Worm (Caenorhabditis elegans) whole organism, late embryonic: ENCODE results near the gene mec-14.
A peak's percentile ranks its signal among the peaks of the same experiment; 100 is the strongest.

Experiments used
- C38D4.7 ChIP-seq: fragments of 200-800 bp; sonication (Bioruptor generic); optimal IDR thresholded peaks from 2 replicates; lab custom pipeline; 2018; ENCODE audit warnings: mild to moderate bottlenecking, missing genetic modification characterization, moderate library complexity, missing compliant biosample characterization
- T23F11.4 ChIP-seq: fragments of 200-800 bp; sonication (Bioruptor generic); optimal IDR thresholded peaks from 2 replicates; lab custom pipeline; 2018; ENCODE audit warnings: mild to moderate bottlenecking, missing genetic modification characterization, missing compliant biosample characterization
- ama-1 ChIP-seq: fragments of 150-350 bp; optimal IDR thresholded peaks from 2 replicates; lab custom pipeline; 2014
- ceh-14 ChIP-seq: sonication (generic microtip); optimal IDR thresholded peaks from 2 replicates; lab custom pipeline; 2016; ENCODE audit warnings: missing genotype, missing genetic modification characterization, missing compliant biosample characterization
- ceh-18 ChIP-seq: sonication (generic microtip); optimal IDR thresholded peaks from 2 replicates; lab custom pipeline; 2016; ENCODE audit warnings: missing genetic modification characterization, missing compliant biosample characterization
- ceh-24 ChIP-seq: sonication (generic microtip); optimal IDR thresholded peaks from 2 replicates; lab custom pipeline; 2016; ENCODE audit warnings: mild to moderate bottlenecking, missing genetic modification characterization, missing compliant biosample characterization
- ceh-30 ChIP-seq: fragments of 150-350 bp; optimal IDR thresholded peaks from 2 replicates; lab custom pipeline; 2014; ENCODE audit warnings: missing biosample characterization, missing genetic modification characterization
- ceh-31 ChIP-seq: sonication (generic microtip); optimal IDR thresholded peaks from 2 replicates; lab custom pipeline; 2016; ENCODE audit warnings: missing genetic modification characterization, missing compliant biosample characterization
- ceh-34 ChIP-seq: sonication (generic microtip); optimal IDR thresholded peaks from 2 replicates; lab custom pipeline; 2016; ENCODE audit warnings: mild to moderate bottlenecking, missing genetic modification characterization, missing compliant biosample characterization
- ceh-45 ChIP-seq: fragments of 200-800 bp; sonication (Bioruptor generic); IDR thresholded peaks from 2 replicates; pipeline ENCODE4 v1.3.6; 2022; ENCODE audit warnings: missing genetic modification reagents, missing genetic modification characterization, missing compliant biosample characterization
- dmd-4 ChIP-seq: sonication (generic microtip); optimal IDR thresholded peaks from 2 replicates; lab custom pipeline; 2016; ENCODE audit warnings: borderline replicate concordance, missing genetic modification characterization, missing compliant biosample characterization
- dve-1 ChIP-seq: sonication (generic microtip); optimal IDR thresholded peaks from 2 replicates; lab custom pipeline; 2017; ENCODE audit warnings: antibody characterized with exemption, mild to moderate bottlenecking, missing genetic modification characterization, missing compliant biosample characterization
- elt-2 ChIP-seq: sonication (generic microtip); optimal IDR thresholded peaks from 2 replicates; lab custom pipeline; 2016; ENCODE audit warnings: missing genetic modification reagents, missing genetic modification characterization, missing compliant biosample characterization
- ets-4 ChIP-seq: sonication (generic microtip); optimal IDR thresholded peaks from 2 replicates; lab custom pipeline; 2016; ENCODE audit warnings: missing genetic modification characterization, missing compliant biosample characterization
- fax-1 ChIP-seq: sonication (generic microtip); optimal IDR thresholded peaks from 2 replicates; lab custom pipeline; 2016; ENCODE audit warnings: missing genotype, missing genetic modification characterization, missing compliant biosample characterization
- fkh-10 ChIP-seq: fragments of 150-350 bp; optimal IDR thresholded peaks from 2 replicates; lab custom pipeline; 2014; ENCODE audit warnings: missing biosample characterization, missing genetic modification reagents, missing genetic modification characterization
- hlh-13 ChIP-seq: fragments of 200-800 bp; sonication (Bioruptor generic); optimal IDR thresholded peaks from 2 replicates; lab custom pipeline; 2018; ENCODE audit warnings: mild to moderate bottlenecking, missing genetic modification characterization, missing compliant biosample characterization
- hlh-6 ChIP-seq: sonication (generic microtip); optimal IDR thresholded peaks from 2 replicates; lab custom pipeline; 2016; ENCODE audit warnings: missing genotype, missing genetic modification characterization, missing compliant biosample characterization
- lim-6 ChIP-seq: sonication (generic microtip); optimal IDR thresholded peaks from 2 replicates; lab custom pipeline; 2016; ENCODE audit warnings: missing genetic modification characterization, missing compliant biosample characterization
- lin-11 ChIP-seq: fragments of 200-800 bp; sonication (Bioruptor generic); optimal IDR thresholded peaks from 2 replicates; lab custom pipeline; 2018; ENCODE audit warnings: mild to moderate bottlenecking, missing genetic modification characterization, missing compliant biosample characterization
- mec-3 ChIP-seq: sonication (generic microtip); optimal IDR thresholded peaks from 2 replicates; lab custom pipeline; 2016; ENCODE audit warnings: borderline replicate concordance, missing genetic modification characterization, missing compliant biosample characterization
- nfya-1 ChIP-seq: sonication (generic microtip); optimal IDR thresholded peaks from 2 replicates; lab custom pipeline; 2017; ENCODE audit warnings: missing genetic modification characterization, mild to moderate bottlenecking, missing compliant biosample characterization, antibody characterized with exemption, moderate library complexity
- npax-4 ChIP-seq: sonication (generic microtip); optimal IDR thresholded peaks from 2 replicates; lab custom pipeline; 2016; ENCODE audit warnings: missing genetic modification characterization, missing compliant biosample characterization
- odd-2 ChIP-seq: sonication (generic microtip); optimal IDR thresholded peaks from 2 replicates; lab custom pipeline; 2017; ENCODE audit warnings: antibody characterized with exemption, mild to moderate bottlenecking, missing genetic modification characterization, missing compliant biosample characterization
- pag-3 ChIP-seq: sonication (generic microtip); optimal IDR thresholded peaks from 2 replicates; lab custom pipeline; 2016; ENCODE audit warnings: missing compliant biosample characterization, missing genetic modification characterization, borderline replicate concordance
- pax-1 ChIP-seq: fragments of 150-350 bp; optimal IDR thresholded peaks from 2 replicates; lab custom pipeline; 2014; ENCODE audit warnings: missing biosample characterization, missing genetic modification characterization
- pha-2 ChIP-seq: sonication (generic microtip); optimal IDR thresholded peaks from 2 replicates; lab custom pipeline; 2017; ENCODE audit warnings: mild to moderate bottlenecking, missing genetic modification characterization, missing compliant biosample characterization
- pha-4 ChIP-seq: fragments of 150-350 bp; optimal IDR thresholded peaks from 2 replicates; lab custom pipeline; 2018; ENCODE audit warnings: missing biosample characterization, missing genetic modification reagents, missing genetic modification characterization
- ref-2 ChIP-seq: sonication (generic microtip); optimal IDR thresholded peaks from 2 replicates; lab custom pipeline; 2016; ENCODE audit warnings: missing genetic modification characterization, missing compliant biosample characterization
- rnt-1 ChIP-seq: sonication (generic microtip); optimal IDR thresholded peaks from 2 replicates; lab custom pipeline; 2016; ENCODE audit warnings: missing genetic modification characterization, missing compliant biosample characterization
- sox-4 ChIP-seq: sonication (generic microtip); optimal IDR thresholded peaks from 2 replicates; lab custom pipeline; 2017; ENCODE audit warnings: mild to moderate bottlenecking, missing genetic modification characterization, inconsistent platforms, missing compliant biosample characterization
- syd-9 ChIP-seq: sonication (generic microtip); optimal IDR thresholded peaks from 2 replicates; lab custom pipeline; 2016; ENCODE audit warnings: mild to moderate bottlenecking, missing genetic modification characterization, moderate library complexity, missing compliant biosample characterization
- tbx-2 ChIP-seq: sonication (generic microtip); optimal IDR thresholded peaks from 2 replicates; lab custom pipeline; 2016; ENCODE audit warnings: missing genetic modification characterization, missing compliant biosample characterization
- ttx-3 ChIP-seq: sonication (generic microtip); optimal IDR thresholded peaks from 2 replicates; lab custom pipeline; 2016; ENCODE audit warnings: missing genetic modification reagents, missing genetic modification characterization, missing compliant biosample characterization
- unc-42 ChIP-seq: sonication (generic microtip); optimal IDR thresholded peaks from 2 replicates; lab custom pipeline; 2016; ENCODE audit warnings: missing genotype, missing genetic modification characterization, missing compliant biosample characterization
- unc-55 ChIP-seq: sonication (generic microtip); optimal IDR thresholded peaks from 2 replicates; lab custom pipeline; 2017; ENCODE audit warnings: missing biosample characterization, missing genetic modification reagents, missing genetic modification characterization
- ztf-16 ChIP-seq: sonication (generic microtip); optimal IDR thresholded peaks from 2 replicates; lab custom pipeline; 2017; ENCODE audit warnings: missing genetic modification characterization, missing compliant biosample characterization

The mec-14 gene

ce11 chrIII:7209721-7210120 is 16.9 kb upstream of the mec-14 start, which contains the start of gene R151.2:
R151.2 (plus strand) TSS chrIII:7209967.
- TF ChIP-seq unc-55 (GFP tag; lab: Kevin White, UChicago), result no peak
- no peak for TF ChIP-seq tbx-2 (tag; lab: Kevin White, UChicago)
- TF ChIP-seq ceh-31, result no peak
- no peak for TF ChIP-seq ets-4 (tag; lab: Kevin White, UChicago)
- TF ChIP-seq ref-2 (tag; lab: Kevin White, UChicago), result no peak
- TF ChIP-seq ztf-16 (tag; lab: Kevin White, UChicago), result no peak
- TF ChIP-seq odd-2, result no peak
- TF ChIP-seq mec-3 (tag; lab: Kevin White, UChicago), result no peak
- no peak for TF ChIP-seq ceh-34 (tag; lab: Kevin White, UChicago)
- TF ChIP-seq pag-3 (tag; lab: Kevin White, UChicago), result no peak
- TF ChIP-seq sox-4, result no peak
- no peak for TF ChIP-seq rnt-1 (tag; lab: Kevin White, UChicago)
- TF ChIP-seq, all 69 proteins: peak for 0

DNA sequence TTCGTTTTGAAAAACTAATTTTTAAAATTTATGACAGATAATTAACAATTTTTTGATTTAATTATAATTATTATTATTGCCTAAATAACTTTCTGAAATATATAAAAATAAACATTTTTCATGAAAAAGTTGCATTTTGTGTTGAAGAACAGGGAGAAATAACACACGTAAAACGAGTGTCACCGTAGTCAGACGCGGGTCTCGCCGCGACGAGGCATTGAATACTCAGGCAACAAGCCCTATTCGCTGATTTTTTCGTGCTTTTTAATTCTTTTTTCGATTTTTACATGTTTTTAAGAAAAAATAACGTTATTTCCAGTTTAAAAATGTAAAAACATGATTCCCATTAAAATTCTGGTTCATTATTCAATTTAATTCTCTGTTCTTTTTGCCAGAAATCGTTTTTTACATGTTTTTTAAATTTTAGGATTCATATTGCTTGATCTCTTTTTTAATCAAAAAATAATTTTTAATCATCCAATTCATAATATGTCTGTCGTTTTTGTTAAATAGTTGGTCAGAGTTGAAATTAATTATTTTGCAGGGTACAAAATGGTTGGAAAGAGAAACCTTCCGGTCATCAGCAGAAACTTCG is 15.2 kb upstream of the mec-14 start, which contains the start of gene rpl-6:
TSS of gene rpl-6 (plus strand) at position 545 of the 595 bp plus-strand sequence.
- TF ChIP-seq pax-1 (tag; lab: Kevin White, UChicago) (peak; percentile 57), unc-42 (peak; percentile 12), pha-2 (tag; lab: Kevin White, UChicago) (peak; percentile 4), tbx-2 (tag; lab: Kevin White, UChicago) (peak; percentile 23), npax-4 (tag; lab: Kevin White, UChicago) (no peak), ceh-34 (tag; lab: Kevin White, UChicago) (peak; percentile 1), ceh-31 (peak; percentile 34), ttx-3 (tag; lab: Kevin White, UChicago) (no peak), nfya-1 (tag; lab: Kevin White, UChicago) (peak; percentile 93), elt-2 (tag; lab: Kevin White, UChicago) (peak; percentile 42)

ce11 chrIII:7203130-7203775 is 10.5 kb upstream of the mec-14 start:
- TF ChIP-seq pha-4 (no peak), lim-6 (tag; lab: Kevin White, UChicago) (no peak), fkh-10 (GFP tag; lab: Kevin White, UChicago) (no peak), lin-11 (tag; lab: Kevin White, UChicago) (no peak), odd-2 (no peak), ceh-14 (tag; lab: Kevin White, UChicago) (no peak), ceh-18 (tag; lab: Kevin White, UChicago) (no peak)

- TF ChIP-seq fax-1 (tag; lab: Kevin White, UChicago), result no peak
Observed at ce11 chrIII:7201378-7202256, 8.8 kb upstream of the mec-14 start, which contains the start of gene dpy-31. dpy-31 (plus strand) TSS chrIII:7202206.

DNA sequence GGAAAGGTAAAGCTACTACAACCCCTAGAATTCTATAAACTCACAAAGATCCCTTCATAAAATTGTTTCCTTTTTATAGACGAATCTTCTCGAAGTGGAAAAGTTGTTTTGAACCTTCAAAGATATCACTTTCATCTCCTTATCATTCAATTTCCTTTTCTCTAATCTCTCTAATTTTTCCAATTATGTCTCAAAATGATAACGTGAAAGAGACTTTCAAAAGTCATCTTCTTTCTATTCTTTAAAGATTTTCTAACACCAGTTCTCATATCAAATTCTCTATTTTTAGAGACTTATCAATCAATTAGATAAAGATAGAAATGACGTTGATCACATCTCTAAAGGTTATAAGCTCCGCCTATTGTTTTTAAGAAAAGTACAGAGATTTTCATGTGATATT is 6.7 kb upstream of the mec-14 start:
- no peak for TF ChIP-seq ceh-31
- TF ChIP-seq, all 69 proteins: peak for 0

DNA sequence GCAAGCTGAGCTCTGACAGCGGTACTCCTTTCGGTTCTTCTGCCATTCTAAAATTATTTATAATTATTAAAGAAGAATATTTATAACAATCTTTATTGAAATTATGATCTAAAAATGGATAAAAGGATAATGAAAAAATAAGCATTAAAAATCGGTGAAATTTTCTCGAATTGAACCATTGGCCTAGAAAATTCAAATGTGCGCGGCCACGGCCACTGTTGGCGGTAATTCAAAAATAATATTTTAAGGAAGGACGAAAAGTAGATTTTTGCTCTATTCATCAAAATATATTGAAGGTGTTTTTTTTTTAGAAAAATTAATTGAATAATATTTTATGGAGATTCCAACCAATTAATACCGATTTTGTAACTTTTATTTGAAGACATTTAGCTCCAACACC is 6.0 kb upstream of the mec-14 start, which contains the start of gene pfd-5:
TSS of gene pfd-5 (minus strand) at position 47 of the 400 bp plus-strand sequence.
- TF ChIP-seq pha-2 (tag; lab: Kevin White, UChicago) (peak; percentile 34), tbx-2 (tag; lab: Kevin White, UChicago) (peak; percentile 87), syd-9 (tag; lab: Kevin White, UChicago) (no peak), unc-55 (GFP tag; lab: Kevin White, UChicago) (no peak), rnt-1 (tag; lab: Kevin White, UChicago) (peak; percentile 47), hlh-13 (no peak), fax-1 (tag; lab: Kevin White, UChicago) (peak; percentile 74), ceh-24 (no peak), pha-4 (no peak), dve-1 (tag; lab: Kevin White, UChicago) (no peak), ceh-30 (tag; lab: Kevin White, UChicago) (no peak), pax-1 (tag; lab: Kevin White, UChicago) (no peak), hlh-6 (tag; lab: Kevin White, UChicago) (peak; percentile 9), ceh-14 (tag; lab: Kevin White, UChicago) (peak; percentile 73), T23F11.4 (GFP tag; lab: Kevin White, UChicago) (no peak), dmd-4 (tag; lab: Kevin White, UChicago) (no peak), ceh-18 (tag; lab: Kevin White, UChicago) (no peak), nfya-1 (tag; lab: Kevin White, UChicago) (peak; percentile 46), ceh-45 (GFP tag; lab: Robert Waterston, UW) (no peak), ama-1 (lab: Kevin White, UChicago) (no peak), C38D4.7 (GFP tag; lab: Kevin White, UChicago) (no peak), ceh-31 (peak; percentile 91)
